Fruit fly (Drosophila melanogaster) whole organism, adult: Measurements from ENCODE around the gene Septin2.

Experiments
- CG11617 ChIP-seq: fragments of 200-800 bp; sonication (Bioruptor generic); optimal IDR thresholded peaks from 2 replicates; lab custom pipeline; 2017; ENCODE audit warnings: mild to moderate bottlenecking, missing biosample characterization, missing genetic modification reagents, missing genetic modification characterization
- CG14711 ChIP-seq: fragments of 200-800 bp; sonication (Bioruptor generic); optimal IDR thresholded peaks from 2 replicates; lab custom pipeline; 2018; ENCODE audit warnings: missing biosample characterization, mild to moderate bottlenecking, missing genetic modification characterization, moderate library complexity
- CG33017 ChIP-seq: fragments of 200-800 bp; sonication (Bioruptor generic); optimal IDR thresholded peaks from 2 replicates; lab custom pipeline; 2018; ENCODE audit warnings: missing biosample characterization, mild to moderate bottlenecking, missing genetic modification characterization, moderate library complexity
- CG5204 ChIP-seq: fragments of 200-800 bp; sonication (Bioruptor generic); optimal IDR thresholded peaks from 2 replicates; lab custom pipeline; 2016; ENCODE audit warnings: missing biosample characterization, missing genetic modification characterization
- Hr96 ChIP-seq: fragments of 200-800 bp; sonication (Bioruptor generic); optimal IDR thresholded peaks from 2 replicates; lab custom pipeline; 2016; ENCODE audit warnings: missing biosample characterization, missing genetic modification characterization
- cnc ChIP-seq, 2 experiments: fragments of >200 bp; optimal IDR thresholded peaks; 2 replicates each; lab custom pipeline; 2017
- kay ChIP-seq: fragments of 200-800 bp; sonication (Bioruptor generic); peaks from one replicate; lab custom pipeline; 2016; ENCODE audit warnings: missing biosample characterization, missing genetic modification characterization, borderline replicate concordance
- ovo ChIP-seq: fragments of 200-800 bp; sonication (Bioruptor generic); optimal IDR thresholded peaks from 2 replicates; lab custom pipeline; 2016; ENCODE audit warnings: missing biosample characterization, missing genetic modification characterization
- pad ChIP-seq: fragments of 200-800 bp; sonication (Bioruptor generic); optimal IDR thresholded peaks from 3 replicates; lab custom pipeline; 2017; ENCODE audit warnings: missing biosample characterization, missing genetic modification characterization, mild to moderate bottlenecking, moderate library complexity, missing genetic modification reagents
- tj ChIP-seq: fragments of 200-800 bp; sonication (Bioruptor generic); optimal IDR thresholded peaks from 3 replicates; lab custom pipeline; 2017; ENCODE audit warnings: missing biosample characterization, mild to moderate bottlenecking, missing genetic modification characterization, moderate library complexity

- TF ChIP-seq pad (GFP tag; lab: Kevin White, UChicago) (no peak), CG14711 (no peak), CG5204 (GFP tag; lab: Kevin White, UChicago) (no peak), tj (no peak), ovo (GFP tag; lab: Kevin White, UChicago) (no peak), cnc (optimal IDR thresholded peaks at IDR 0.05; lab: Kevin White, UChicago) (no peak), Hr96 (no peak), CG11617 (GFP tag; lab: Kevin White, UChicago) (no peak), kay (GFP tag; lab: Kevin White, UChicago) (no peak), CG33017 (tag; lab: Kevin White, UChicago) (no peak)
Observed at dm6 chr3R:20573326-20573725, 14.8 kb downstream of the Septin2 start.
